Worm (Caenorhabditis elegans) whole organism, L1 larva: ENCODE data around the gene decr-1.2.

Source experiments
- ama-1 ChIP-seq: fragments of 150-350 bp; optimal IDR thresholded peaks from 2 replicates; lab custom pipeline; 2014
- blmp-1 ChIP-seq: fragments of 150-350 bp; optimal IDR thresholded peaks from 2 replicates; lab custom pipeline; 2014; ENCODE audit warnings: missing biosample characterization, missing genetic modification characterization
- lsy-2 ChIP-seq, 2 experiments: fragments of 150-350 bp; optimal IDR thresholded peaks; 2 replicates each; lab custom pipeline; 2014; ENCODE audit warnings: missing biosample characterization in 2 of 2, missing genetic modification characterization in 2 of 2
- mep-1 ChIP-seq: fragments of 150-350 bp; optimal IDR thresholded peaks from 2 replicates; lab custom pipeline; 2014; ENCODE audit warnings: missing biosample characterization, missing genetic modification characterization
- pax-3 ChIP-seq: fragments of 200-800 bp; sonication (Bioruptor generic); optimal IDR thresholded peaks from 2 replicates; lab custom pipeline; 2018; ENCODE audit warnings: mild to moderate bottlenecking, missing genetic modification characterization, moderate library complexity, missing compliant biosample characterization
- tbx-2 ChIP-seq: sonication (generic microtip); optimal IDR thresholded peaks from 2 replicates; lab custom pipeline; 2016; ENCODE audit warnings: missing genetic modification characterization, missing compliant biosample characterization
- unc-130 ChIP-seq: fragments of 150-350 bp; optimal IDR thresholded peaks from 2 replicates; lab custom pipeline; 2017; ENCODE audit warnings: missing biosample characterization, missing genetic modification characterization, inconsistent platforms
- unc-62 ChIP-seq: fragments of 150-350 bp; optimal IDR thresholded peaks from 2 replicates; lab custom pipeline; 2014; ENCODE audit warnings: missing biosample characterization, missing genetic modification reagents, missing genetic modification characterization
- ztf-4 ChIP-seq: fragments of 150-350 bp; optimal IDR thresholded peaks from 2 replicates; lab custom pipeline; 2014; ENCODE audit warnings: missing biosample characterization, missing genetic modification characterization

DNA sequence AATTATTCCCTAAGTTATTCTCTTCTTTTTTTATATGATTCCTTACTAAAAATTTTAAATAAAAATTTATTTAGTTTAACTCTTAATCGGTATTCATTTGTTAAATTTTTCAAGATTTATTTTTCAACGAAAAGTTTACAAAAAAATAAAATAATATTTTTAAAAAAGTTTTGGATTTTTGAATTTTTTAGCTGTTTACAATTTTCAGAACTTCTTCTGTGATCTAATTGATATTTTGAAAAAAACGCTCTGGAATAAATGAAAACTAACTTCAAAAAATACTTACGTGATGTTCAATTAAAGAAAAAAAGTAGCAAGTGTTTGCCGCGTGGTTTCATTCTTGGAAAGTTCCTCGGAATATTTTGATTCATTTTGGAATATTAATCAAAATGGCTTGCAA is at the start of gene decr-1.2:
- no peak for TF ChIP-seq ama-1 (lab: Kevin White, UChicago)
- no peak for TF ChIP-seq ztf-4
- TF ChIP-seq blmp-1 (tag; lab: Kevin White, UChicago) = no peak
- no peak for TF ChIP-seq mep-1 (tag; lab: Kevin White, UChicago)
- no peak for TF ChIP-seq tbx-2 (tag; lab: Kevin White, UChicago)
- TF ChIP-seq lsy-2 (tag; optimal IDR thresholded peaks at IDR 0.05; lab: Kevin White, UChicago) = no peak
- no peak for TF ChIP-seq pax-3
- TF ChIP-seq unc-62 = no peak
- no peak for TF ChIP-seq unc-130 (tag; lab: Kevin White, UChicago)
